Fruit fly (Drosophila melanogaster) whole organism, adult: Measurements from ENCODE around the gene Cp19.

Experiments
- CG11617 ChIP-seq: fragments of 200-800 bp; sonication (Bioruptor generic); optimal IDR thresholded peaks from 2 replicates; lab custom pipeline; 2017; ENCODE audit warnings: mild to moderate bottlenecking, missing biosample characterization, missing genetic modification reagents, missing genetic modification characterization
- CG12768 ChIP-seq: fragments of 200-800 bp; sonication (Bioruptor generic); optimal IDR thresholded peaks from 2 replicates; lab custom pipeline; 2017; ENCODE audit warnings: missing biosample characterization, missing genetic modification characterization, mild to moderate bottlenecking, moderate library complexity, missing genetic modification reagents
- CG14711 ChIP-seq: fragments of 200-800 bp; sonication (Bioruptor generic); optimal IDR thresholded peaks from 2 replicates; lab custom pipeline; 2018; ENCODE audit warnings: missing biosample characterization, mild to moderate bottlenecking, missing genetic modification characterization, moderate library complexity
- CG1620 ChIP-seq: fragments of 200-800 bp; sonication (Bioruptor generic); optimal IDR thresholded peaks from 2 replicates; lab custom pipeline; 2016; ENCODE audit warnings: missing biosample characterization, missing genetic modification characterization
- CG33017 ChIP-seq: fragments of 200-800 bp; sonication (Bioruptor generic); optimal IDR thresholded peaks from 2 replicates; lab custom pipeline; 2018; ENCODE audit warnings: missing biosample characterization, mild to moderate bottlenecking, missing genetic modification characterization, moderate library complexity
- CG5204 ChIP-seq: fragments of 200-800 bp; sonication (Bioruptor generic); optimal IDR thresholded peaks from 2 replicates; lab custom pipeline; 2016; ENCODE audit warnings: missing biosample characterization, missing genetic modification characterization
- CG7045 ChIP-seq: fragments of 200-800 bp; sonication (Bioruptor generic); optimal IDR thresholded peaks from 2 replicates; lab custom pipeline; 2017; ENCODE audit warnings: missing biosample characterization, mild to moderate bottlenecking, missing genetic modification characterization
- CG7101 ChIP-seq: fragments of 200-800 bp; sonication (Bioruptor generic); optimal IDR thresholded peaks from 2 replicates; lab custom pipeline; 2018; ENCODE audit warnings: missing biosample characterization, mild to moderate bottlenecking, missing genetic modification characterization, moderate library complexity
- Clk ChIP-seq: fragments of 200-800 bp; sonication (Bioruptor generic); optimal IDR thresholded peaks from 2 replicates; lab custom pipeline; 2017; ENCODE audit warnings: missing biosample characterization, missing genetic modification characterization
- Crg-1 ChIP-seq: fragments of 200-800 bp; sonication (Bioruptor generic); optimal IDR thresholded peaks from 2 replicates; lab custom pipeline; 2016; ENCODE audit warnings: missing biosample characterization, missing genetic modification characterization
- Hr96 ChIP-seq: fragments of 200-800 bp; sonication (Bioruptor generic); optimal IDR thresholded peaks from 2 replicates; lab custom pipeline; 2016; ENCODE audit warnings: missing biosample characterization, missing genetic modification characterization
- Mnt ChIP-seq: fragments of 200-800 bp; sonication (Bioruptor generic); optimal IDR thresholded peaks from 2 replicates; lab custom pipeline; 2016; ENCODE audit warnings: missing biosample characterization, mild to moderate bottlenecking, missing genetic modification characterization
- bab1 ChIP-seq: fragments of 200-800 bp; sonication (Bioruptor generic); optimal IDR thresholded peaks from 3 replicates; lab custom pipeline; 2019; ENCODE audit warnings: missing biosample characterization, mild to moderate bottlenecking, missing genetic modification characterization, moderate library complexity
- cic ChIP-seq: fragments of 200-800 bp; sonication (Bioruptor generic); optimal IDR thresholded peaks from 2 replicates; lab custom pipeline; 2017; ENCODE audit warnings: missing biosample characterization, mild to moderate bottlenecking, missing genetic modification characterization, moderate library complexity
- cnc ChIP-seq, 2 experiments: fragments of >200 bp; optimal IDR thresholded peaks; 2 replicates each; lab custom pipeline; 2017
- kay ChIP-seq: fragments of 200-800 bp; sonication (Bioruptor generic); peaks from one replicate; lab custom pipeline; 2016; ENCODE audit warnings: missing biosample characterization, missing genetic modification characterization, borderline replicate concordance
- ovo ChIP-seq: fragments of 200-800 bp; sonication (Bioruptor generic); optimal IDR thresholded peaks from 2 replicates; lab custom pipeline; 2016; ENCODE audit warnings: missing biosample characterization, missing genetic modification characterization
- pad ChIP-seq: fragments of 200-800 bp; sonication (Bioruptor generic); optimal IDR thresholded peaks from 3 replicates; lab custom pipeline; 2017; ENCODE audit warnings: missing biosample characterization, missing genetic modification characterization, mild to moderate bottlenecking, moderate library complexity, missing genetic modification reagents
- tj ChIP-seq: fragments of 200-800 bp; sonication (Bioruptor generic); optimal IDR thresholded peaks from 3 replicates; lab custom pipeline; 2017; ENCODE audit warnings: missing biosample characterization, mild to moderate bottlenecking, missing genetic modification characterization, moderate library complexity
- toe ChIP-seq: fragments of 200-800 bp; sonication (Bioruptor generic); optimal IDR thresholded peaks from 2 replicates; lab custom pipeline; 2016; ENCODE audit warnings: missing biosample characterization, missing genetic modification characterization

The Cp19 gene

DNA sequence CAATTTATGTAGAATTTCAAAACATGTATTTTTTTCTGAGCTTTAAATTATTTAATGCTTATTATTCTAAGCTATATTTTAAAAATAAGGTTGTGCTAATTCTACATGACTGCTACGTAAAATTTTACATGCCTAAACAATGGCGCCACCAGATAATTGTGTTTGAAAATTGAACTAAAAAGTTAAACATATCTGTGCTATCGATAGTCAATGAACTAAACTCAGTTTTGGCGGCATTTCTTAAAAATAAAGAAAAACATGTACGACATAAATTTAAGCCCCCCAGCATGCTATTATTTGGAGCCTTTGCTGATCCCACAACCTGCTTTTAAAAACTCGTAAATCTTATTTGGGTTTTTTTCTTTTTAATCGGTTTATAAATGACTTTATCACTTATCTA, 11.1 kb upstream of the Cp19 start:
- TF ChIP-seq CG7045 (GFP tag; lab: Kevin White, UChicago) (no peak), CG12768 (GFP tag; lab: Kevin White, UChicago) (no peak), Crg-1 (GFP tag; lab: Kevin White, UChicago) (no peak), CG5204 (GFP tag; lab: Kevin White, UChicago) (no peak), kay (GFP tag; lab: Kevin White, UChicago) (peak; percentile 31), cnc (optimal IDR thresholded peaks at IDR 0.05; lab: Kevin White, UChicago) (no peak), CG7101 (tag; lab: Kevin White, UChicago) (peak; percentile 26), CG11617 (GFP tag; lab: Kevin White, UChicago) (no peak), CG14711 (peak; percentile 35), tj (GFP tag; lab: Kevin White, UChicago) (no peak), ovo (GFP tag; lab: Kevin White, UChicago) (no peak), pad (GFP tag; lab: Kevin White, UChicago) (no peak), cic (GFP tag; lab: Kevin White, UChicago) (no peak), CG1620 (no peak), Clk (no peak)

- peak; percentile 17 for TF ChIP-seq Clk
- TF ChIP-seq CG14711 = peak; percentile 58
- peak; percentile 75 for TF ChIP-seq pad (GFP tag; lab: Kevin White, UChicago)
- no peak for TF ChIP-seq kay (GFP tag; lab: Kevin White, UChicago)
- TF ChIP-seq CG33017 (tag; lab: Kevin White, UChicago) = peak; percentile 31
- TF ChIP-seq cic (GFP tag; lab: Kevin White, UChicago) = peak; percentile 29
- peak; percentile 75 for TF ChIP-seq CG12768 (GFP tag; lab: Kevin White, UChicago)
- no peak for TF ChIP-seq CG11617 (GFP tag; lab: Kevin White, UChicago)
- no peak for TF ChIP-seq tj (GFP tag; lab: Kevin White, UChicago)
- TF ChIP-seq ovo (GFP tag; lab: Kevin White, UChicago) = no peak
- no peak for TF ChIP-seq CG1620
- peak; percentile 43 for TF ChIP-seq CG5204 (GFP tag; lab: Kevin White, UChicago)
- TF ChIP-seq toe (GFP tag; lab: Kevin White, UChicago) = peak; percentile 36
- TF ChIP-seq Mnt = peak; percentile 80
- TF ChIP-seq cnc (optimal IDR thresholded peaks at IDR 0.05; lab: Kevin White, UChicago) = no peak
- peak; percentile 74 for TF ChIP-seq CG7101 (tag; lab: Kevin White, UChicago)
- peak; percentile 32 for TF ChIP-seq CG7045 (GFP tag; lab: Kevin White, UChicago)
- TF ChIP-seq Hr96 (GFP tag; lab: Kevin White, UChicago) = peak; percentile 63
Measured at dm6 chr3L:8719990-8720559, 9.6 kb upstream of the Cp19 start, which contains the start of gene SrpRbeta. TSS of gene SrpRbeta (minus strand) at chr3L:8720225.

DNA sequence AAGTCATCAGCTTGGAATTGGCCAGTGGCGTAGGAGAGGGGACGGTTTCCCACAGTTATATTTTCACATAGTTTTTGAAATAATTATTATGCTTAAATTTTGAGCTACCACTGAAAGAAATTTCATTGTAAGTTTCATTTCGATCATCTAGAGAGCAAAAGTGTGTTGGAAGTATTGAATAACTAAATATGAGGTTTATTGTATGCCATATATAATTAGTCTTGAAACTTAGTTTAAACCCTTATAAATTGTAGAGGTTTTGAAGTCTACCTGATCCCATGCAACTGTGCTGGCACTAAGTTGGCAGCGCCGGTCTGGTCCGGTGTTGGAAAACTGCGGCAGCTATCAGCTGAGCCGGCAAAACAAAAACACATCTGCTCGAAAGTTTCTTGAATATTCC, 8.5 kb upstream of the Cp19 start, which contains the start of the genes CG32022 and CG6511:
TSS of gene CG32022 (minus strand) at position 128 of the 400 bp plus-strand sequence.
TSS of gene CG6511 (plus strand) at position 180 of the 400 bp plus-strand sequence.
- TF ChIP-seq Mnt (peak; percentile 93), Clk (peak; percentile 97), cic (GFP tag; lab: Kevin White, UChicago) (peak; percentile 84), pad (GFP tag; lab: Kevin White, UChicago) (peak; percentile 93), CG33017 (tag; lab: Kevin White, UChicago) (peak; percentile 96), bab1 (GFP tag; lab: Kevin White, UChicago) (no peak), ovo (GFP tag; lab: Kevin White, UChicago) (no peak), Hr96 (GFP tag; lab: Kevin White, UChicago) (peak; percentile 99), kay (GFP tag; lab: Kevin White, UChicago) (peak; percentile 97), CG14711 (peak; percentile 93), tj (GFP tag; lab: Kevin White, UChicago) (no peak), CG7101 (tag; lab: Kevin White, UChicago) (peak; percentile 98), CG7045 (GFP tag; lab: Kevin White, UChicago) (peak; percentile 98), CG1620 (no peak), CG5204 (GFP tag; lab: Kevin White, UChicago) (peak; percentile 98), CG11617 (GFP tag; lab: Kevin White, UChicago) (no peak), cnc (optimal IDR thresholded peaks at IDR 0.05; lab: Kevin White, UChicago) (no peak), Crg-1 (GFP tag; lab: Kevin White, UChicago) (no peak), toe (GFP tag; lab: Kevin White, UChicago) (peak; percentile 99), CG12768 (GFP tag; lab: Kevin White, UChicago) (peak; percentile 98)

- no peak for TF ChIP-seq cnc (optimal IDR thresholded peaks at IDR 0.05; lab: Kevin White, UChicago)
- TF ChIP-seq Hr96 (GFP tag; lab: Kevin White, UChicago) = no peak
- TF ChIP-seq CG12768 (GFP tag; lab: Kevin White, UChicago) = no peak
- no peak for TF ChIP-seq CG5204 (GFP tag; lab: Kevin White, UChicago)
- no peak for TF ChIP-seq toe (GFP tag; lab: Kevin White, UChicago)
- peak; percentile 13 for TF ChIP-seq pad (GFP tag; lab: Kevin White, UChicago)
- TF ChIP-seq CG7045 (GFP tag; lab: Kevin White, UChicago) = no peak
- TF ChIP-seq CG1620 = no peak
- TF ChIP-seq Mnt = peak; percentile 99
- no peak for TF ChIP-seq tj (GFP tag; lab: Kevin White, UChicago)
- peak; percentile 61 for TF ChIP-seq cic (GFP tag; lab: Kevin White, UChicago)
- TF ChIP-seq kay (GFP tag; lab: Kevin White, UChicago) = no peak
- no peak for TF ChIP-seq Crg-1 (GFP tag; lab: Kevin White, UChicago)
- TF ChIP-seq CG33017 (tag; lab: Kevin White, UChicago) = no peak
- no peak for TF ChIP-seq ovo (GFP tag; lab: Kevin White, UChicago)
- TF ChIP-seq CG11617 (GFP tag; lab: Kevin White, UChicago) = no peak
- TF ChIP-seq CG7101 (tag; lab: Kevin White, UChicago) = peak; percentile 49
- TF ChIP-seq Clk = no peak
- TF ChIP-seq bab1 (GFP tag; lab: Kevin White, UChicago) = no peak
- peak; percentile 8 for TF ChIP-seq CG14711
Measured at dm6 chr3L:8725252-8725651, 4.4 kb upstream of the Cp19 start.

dm6 chr3L:8725674-8726073, 4.0 kb upstream of the Cp19 start, which contains the start of gene CG43965:
TSS of gene CG43965 (minus strand) at chr3L:8725774.
- TF ChIP-seq ovo (GFP tag; lab: Kevin White, UChicago) (no peak), CG5204 (GFP tag; lab: Kevin White, UChicago) (no peak), CG33017 (tag; lab: Kevin White, UChicago) (no peak)
